Fruit fly (Drosophila melanogaster): ENCODE measurements around the gene CG43439.

CG43439 gene

DNA sequence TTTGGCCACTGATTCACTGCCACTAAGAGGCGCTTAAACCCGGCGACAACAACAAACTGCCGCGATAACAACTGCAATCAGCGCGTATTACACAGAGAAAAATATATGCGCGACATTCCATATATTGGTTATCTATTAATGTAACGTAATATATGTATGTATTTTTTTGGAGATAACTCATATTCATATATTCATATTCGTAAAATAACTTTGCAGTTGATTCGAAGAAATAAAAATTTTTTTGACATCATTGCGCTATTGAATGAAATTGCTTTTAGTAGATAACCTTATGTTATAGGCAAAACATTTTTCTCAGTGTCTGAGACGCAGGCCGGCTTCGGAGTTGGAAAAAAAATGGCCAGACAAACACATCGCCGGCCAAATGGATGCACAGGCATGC lies 12.5 kb upstream of the CG43439 start (continued):
- TF ChIP-seq CG8319 (GFP tag; optimal IDR thresholded peaks at IDR 0.05) (no peak), cyc (GFP tag; optimal IDR thresholded peaks at IDR 0.05) (peak; percentile 21), Hr38 (GFP tag; optimal IDR thresholded peaks at IDR 0.05) (no peak), CG15336 (GFP tag; IDR thresholded peaks at IDR 0.05) (peak; percentile 76), lz (GFP tag; optimal IDR thresholded peaks at IDR 0.05) (peak; percentile 36), CG11762 (GFP tag; optimal IDR thresholded peaks at IDR 0.05; ENCODE audit: insufficient read depth) (no peak), Eip78C (GFP tag) (peak; percentile 85), dsx (GFP tag; optimal IDR thresholded peaks at IDR 0.05; ENCODE audit: poor library complexity, severe bottlenecking) (peak; percentile 30), CG6808 (GFP tag; optimal IDR thresholded peaks at IDR 0.05) (peak; percentile 24), svp (GFP tag) (peak; percentile 73), CG11294 (GFP tag; IDR thresholded peaks at IDR 0.05) (peak; percentile 22; the same call in 1 of the 2 replicates), CG7368 (GFP tag; optimal IDR thresholded peaks at IDR 0.05) (no peak), CG6276 (GFP tag; optimal IDR thresholded peaks at IDR 0.05) (peak; percentile 58), CG4318 (GFP tag; optimal IDR thresholded peaks at IDR 0.05) (peak; percentile 53), vri (GFP tag; optimal IDR thresholded peaks at IDR 0.05) (no peak), spab (GFP tag; optimal IDR thresholded peaks at IDR 0.05) (no peak), dac (GFP tag; optimal IDR thresholded peaks at IDR 0.05) (peak; percentile 21), CG31627 (GFP tag; optimal IDR thresholded peaks at IDR 0.05) (peak; percentile 56), CG1621 (tag; optimal IDR thresholded peaks at IDR 0.05) (peak; percentile 17), CG6854 (GFP tag; optimal IDR thresholded peaks at IDR 0.05) (no peak), CG3919 (GFP tag; optimal IDR thresholded peaks at IDR 0.05) (peak; percentile 38), fd59A (GFP tag; optimal IDR thresholded peaks at IDR 0.05) (peak; percentile 11), Eip75B (GFP tag; optimal IDR thresholded peaks at IDR 0.05) (peak; percentile 38), CG10631 (GFP tag; optimal IDR thresholded peaks at IDR 0.05) (peak; percentile 53)

DNA sequence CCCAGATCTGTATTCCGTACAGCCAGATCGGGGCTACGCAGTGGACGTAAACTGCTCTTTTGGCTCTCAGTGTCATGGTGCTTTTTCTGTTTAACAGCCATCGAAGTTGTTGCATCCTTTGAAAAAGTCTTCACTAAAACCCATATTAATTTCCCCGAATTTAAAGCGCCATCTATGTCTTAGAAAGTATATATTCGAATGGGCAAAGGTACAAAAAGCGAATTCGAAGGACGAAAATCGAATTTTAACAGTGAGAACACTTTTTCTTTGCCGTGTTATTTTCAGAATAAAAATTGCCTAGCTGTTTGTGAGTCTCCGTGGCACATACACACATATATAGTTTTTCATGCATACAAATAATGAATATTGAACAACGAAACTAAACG lies 11.0 kb upstream of the CG43439 start:
- TF ChIP-seq fd85E (GFP tag; optimal IDR thresholded peaks at IDR 0.05): no peak
- TF ChIP-seq fd59A (GFP tag; optimal IDR thresholded peaks at IDR 0.05): no peak
- no peak for TF ChIP-seq topi (GFP tag; optimal IDR thresholded peaks at IDR 0.05)
- TF ChIP-seq vri (GFP tag; optimal IDR thresholded peaks at IDR 0.05): no peak

DNA sequence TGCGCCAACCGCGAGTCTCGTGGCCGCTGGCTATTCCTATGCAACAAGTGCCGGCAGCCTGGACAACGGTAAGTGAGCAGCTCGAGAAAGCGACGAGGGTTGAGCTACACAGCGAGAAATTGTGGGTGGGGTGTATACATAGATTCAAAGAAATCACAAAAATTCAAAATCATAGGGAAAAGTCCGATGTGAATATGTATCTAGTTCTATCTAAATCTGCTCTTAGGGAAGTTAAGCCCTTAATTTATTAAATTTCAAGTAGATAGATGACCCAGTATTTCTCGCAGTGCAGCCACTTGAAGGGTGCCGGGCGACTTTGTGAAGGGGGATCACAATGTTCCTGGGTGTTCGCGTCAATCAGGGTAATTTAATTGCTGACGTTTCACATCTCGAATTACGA lies 9.0 kb upstream of the CG43439 start:
- TF ChIP-seq vri (GFP tag; optimal IDR thresholded peaks at IDR 0.05) (no peak), spab (GFP tag; optimal IDR thresholded peaks at IDR 0.05) (no peak), OdsH (GFP tag; optimal IDR thresholded peaks at IDR 0.05) (no peak), CG6792 (GFP tag; optimal IDR thresholded peaks at IDR 0.05) (no peak), topi (GFP tag; optimal IDR thresholded peaks at IDR 0.05) (no peak), CG1621 (tag; optimal IDR thresholded peaks at IDR 0.05) (no peak), pdm3 (GFP tag; optimal IDR thresholded peaks at IDR 0.05) (no peak), CG32006 (GFP tag; optimal IDR thresholded peaks at IDR 0.05) (no peak), CG8632 (GFP tag; optimal IDR thresholded peaks at IDR 0.05) (no peak), lz (GFP tag; optimal IDR thresholded peaks at IDR 0.05) (no peak), Eip93F (GFP tag; optimal IDR thresholded peaks at IDR 0.05) (no peak), CG31627 (GFP tag; optimal IDR thresholded peaks at IDR 0.05) (no peak), Sox15 (GFP tag; optimal IDR thresholded peaks at IDR 0.05) (no peak), CG6808 (GFP tag; optimal IDR thresholded peaks at IDR 0.05) (no peak), Hr4 (GFP tag; optimal IDR thresholded peaks at IDR 0.05) (no peak)

DNA sequence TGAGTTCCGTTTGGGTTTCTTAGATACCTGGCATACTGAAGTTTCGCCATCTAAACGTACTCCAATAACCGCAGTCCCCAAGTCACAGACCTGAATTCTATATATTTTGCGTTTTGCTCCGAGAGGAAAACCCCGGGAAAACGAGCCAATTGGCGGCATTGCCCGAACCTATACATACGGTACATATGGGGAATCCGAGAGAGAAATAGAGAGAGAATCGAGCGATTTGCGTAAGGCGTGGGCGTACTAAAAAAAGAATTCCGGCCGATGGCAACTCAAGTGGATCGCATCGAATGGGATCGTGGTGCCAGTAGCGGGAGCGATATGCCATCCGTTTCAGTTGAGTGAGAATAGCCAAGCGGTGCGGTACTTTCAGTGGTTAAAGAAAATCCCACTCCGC lies 5.9 kb upstream of the CG43439 start, which contains the start of gene bin:
Gene bin, plus strand, starts transcription at position 335 of the 400 bp plus-strand sequence.
- no peak for TF ChIP-seq fd85E (GFP tag; optimal IDR thresholded peaks at IDR 0.05)
- TF ChIP-seq lz (GFP tag; optimal IDR thresholded peaks at IDR 0.05): no peak
- TF ChIP-seq CG1621 (tag; optimal IDR thresholded peaks at IDR 0.05): no peak
- no peak for TF ChIP-seq pdm3 (GFP tag; optimal IDR thresholded peaks at IDR 0.05)
- no peak for TF ChIP-seq CG3919 (GFP tag; optimal IDR thresholded peaks at IDR 0.05)
- TF ChIP-seq CG3032 (tag; optimal IDR thresholded peaks at IDR 0.05): no peak
- no peak for TF ChIP-seq CG11762 (GFP tag; optimal IDR thresholded peaks at IDR 0.05; ENCODE audit: insufficient read depth)
- TF ChIP-seq CG6854 (GFP tag; optimal IDR thresholded peaks at IDR 0.05): no peak
- TF ChIP-seq net (GFP tag; optimal IDR thresholded peaks at IDR 0.05): no peak
- TF ChIP-seq CG10631 (GFP tag; optimal IDR thresholded peaks at IDR 0.05): no peak
- TF ChIP-seq CG11294 (GFP tag; IDR thresholded peaks at IDR 0.05): no peak
- TF ChIP-seq salr (GFP tag; optimal IDR thresholded peaks at IDR 0.05): no peak
- TF ChIP-seq svp (GFP tag): no peak
- no peak for TF ChIP-seq Blimp-1 (GFP tag; optimal IDR thresholded peaks at IDR 0.05)
- TF ChIP-seq spab (GFP tag; optimal IDR thresholded peaks at IDR 0.05): no peak
- TF ChIP-seq CG31627 (GFP tag; optimal IDR thresholded peaks at IDR 0.05): no peak
- TF ChIP-seq Met (GFP tag; optimal IDR thresholded peaks at IDR 0.05): no peak
- TF ChIP-seq CG7368 (GFP tag; optimal IDR thresholded peaks at IDR 0.05): no peak
- no peak for TF ChIP-seq achi (GFP tag; optimal IDR thresholded peaks at IDR 0.05)
- TF ChIP-seq Sox14 (GFP tag; optimal IDR thresholded peaks at IDR 0.05): no peak
